Fruit fly (Drosophila melanogaster) whole organism, embryonic: ENCODE data around the gene Bicra.

Source experiments
- B-H2 ChIP-seq: fragments of 200-800 bp; sonication (Bioruptor generic); optimal IDR thresholded peaks from 2 replicates; lab custom pipeline; 2018; ENCODE audit warnings: missing biosample characterization, mild to moderate bottlenecking, missing genetic modification characterization
- CG10209 ChIP-seq: fragments of 200-800 bp; sonication (Bioruptor generic); optimal IDR thresholded peaks from 3 replicates; lab custom pipeline; 2017; ENCODE audit warnings: missing biosample characterization, mild to moderate bottlenecking, missing genetic modification characterization, missing genetic modification reagents
- CG12236 ChIP-seq: fragments of 200-800 bp; sonication (Bioruptor generic); optimal IDR thresholded peaks from 2 replicates; lab custom pipeline; 2016; ENCODE audit warnings: missing biosample characterization, missing genetic modification characterization
- CG1233 ChIP-seq: fragments of 200-800 bp; sonication (Bioruptor generic); optimal IDR thresholded peaks from 4 replicates; lab custom pipeline; 2018; ENCODE audit warnings: missing biosample characterization, mild to moderate bottlenecking, missing genetic modification characterization
- CG13894 ChIP-seq: fragments of 200-800 bp; sonication (Bioruptor generic); optimal IDR thresholded peaks from 3 replicates; lab custom pipeline; 2018; ENCODE audit warnings: missing biosample characterization, mild to moderate bottlenecking, missing genetic modification characterization, moderate library complexity
- CG14965 ChIP-seq: fragments of 200-800 bp; sonication (Bioruptor generic); optimal IDR thresholded peaks from 2 replicates; lab custom pipeline; 2016; ENCODE audit warnings: missing biosample characterization, missing genetic modification characterization, borderline replicate concordance
- CG15601 ChIP-seq: fragments of 200-800 bp; sonication (Bioruptor generic); optimal IDR thresholded peaks from 3 replicates; lab custom pipeline; 2019; ENCODE audit warnings: missing biosample characterization, mild to moderate bottlenecking, missing genetic modification characterization, moderate library complexity
- CG1647 ChIP-seq: fragments of 200-800 bp; sonication (Bioruptor generic); optimal IDR thresholded peaks from 3 replicates; lab custom pipeline; 2016; ENCODE audit warnings: missing biosample characterization, missing genetic modification characterization
- CG31224 ChIP-seq: fragments of 200-800 bp; sonication (Bioruptor generic); IDR thresholded peaks from 2 replicates; pipeline ENCODE4 v1.3.6; 2022; ENCODE audit warnings: missing biosample characterization, missing genetic modification characterization
- CG31388 ChIP-seq: fragments of 200-800 bp; sonication (Bioruptor generic); optimal IDR thresholded peaks from 2 replicates; lab custom pipeline; 2016; ENCODE audit warnings: missing biosample characterization, missing genetic modification characterization
- CG3281 ChIP-seq: fragments of 200-800 bp; sonication (Bioruptor generic); optimal IDR thresholded peaks from 3 replicates; lab custom pipeline; 2017; ENCODE audit warnings: missing biosample characterization, mild to moderate bottlenecking, missing genetic modification characterization
- CG4730 ChIP-seq: fragments of 200-800 bp; sonication (Bioruptor generic); IDR thresholded peaks from 2 replicates; pipeline ENCODE4 v1.3.6; 2022; ENCODE audit warnings: missing biosample characterization, missing genetic modification characterization
- CG6791 ChIP-seq: fragments of 200-800 bp; sonication (Bioruptor generic); IDR thresholded peaks from 3 replicates; pipeline ENCODE4 v1.3.6; 2022; ENCODE audit warnings: missing biosample characterization, missing genetic modification characterization; ENCODE audit not compliant: partially characterized antibody
- CG7745 ChIP-seq: fragments of 200-800 bp; sonication (Bioruptor generic); optimal IDR thresholded peaks from 2 replicates; lab custom pipeline; 2018; ENCODE audit warnings: missing biosample characterization, mild to moderate bottlenecking, missing genetic modification characterization, moderate library complexity
- CG8281 ChIP-seq: fragments of 200-800 bp; sonication (Bioruptor generic); optimal IDR thresholded peaks from 2 replicates; lab custom pipeline; 2018; ENCODE audit warnings: missing biosample characterization, mild to moderate bottlenecking, missing genetic modification characterization, moderate library complexity
- Camta ChIP-seq: fragments of 200-800 bp; sonication (Bioruptor generic); optimal IDR thresholded peaks from 2 replicates; lab custom pipeline; 2016; ENCODE audit warnings: missing biosample characterization, missing genetic modification characterization
- CkIIα-i1 ChIP-seq: fragments of 200-800 bp; sonication (Bioruptor generic); IDR thresholded peaks from 2 replicates; pipeline ENCODE4 v1.3.6; 2022; ENCODE audit warnings: missing biosample characterization, missing genetic modification characterization
- Dip2 ChIP-seq: fragments of 200-800 bp; sonication (Bioruptor generic); IDR thresholded peaks from 2 replicates; pipeline ENCODE4 v1.3.6; 2022; ENCODE audit warnings: missing biosample characterization, missing genetic modification characterization
- Doc3 ChIP-seq: fragments of 200-800 bp; sonication (Bioruptor generic); IDR thresholded peaks from 3 replicates; pipeline ENCODE4 v1.3.6; 2022; ENCODE audit warnings: missing biosample characterization, missing genetic modification characterization; ENCODE audit not compliant: partially characterized antibody
- Hr78 ChIP-seq, 2 experiments: fragments of 200-800 bp in 1 of 2; fragments of >200 bp in 1 of 2; sonication (Bioruptor generic) in 1 of 2; optimal IDR thresholded peaks; 2 replicates each; lab custom pipeline; 2017 to 2019; ENCODE audit warnings: missing biosample characterization in 2 of 2, missing genetic modification characterization in 2 of 2, mild to moderate bottlenecking in 1 of 2, moderate library complexity in 1 of 2
- MTF-1 ChIP-seq: fragments of 200-800 bp; sonication (Bioruptor generic); optimal IDR thresholded peaks from 2 replicates; lab custom pipeline; 2018; ENCODE audit warnings: missing biosample characterization, mild to moderate bottlenecking, missing genetic modification characterization, borderline replicate concordance
- NC2β ChIP-seq: fragments of 200-800 bp; sonication (Bioruptor generic); optimal IDR thresholded peaks from 2 replicates; lab custom pipeline; 2016; ENCODE audit warnings: missing biosample characterization, missing genetic modification characterization
- Six4 ChIP-seq: fragments of 200-800 bp; sonication (Bioruptor generic); optimal IDR thresholded peaks from 2 replicates; lab custom pipeline; 2016; ENCODE audit warnings: missing biosample characterization, missing genetic modification characterization
- Taf1 ChIP-seq: fragments of 200-800 bp; sonication (Bioruptor generic); IDR thresholded peaks from 2 replicates; pipeline ENCODE4 v1.3.6; 2022; ENCODE audit warnings: missing biosample characterization, missing genetic modification characterization
- Tbp ChIP-seq: fragments of >200 bp; optimal IDR thresholded peaks from 2 replicates; lab custom pipeline; 2018; ENCODE audit warnings: missing biosample characterization, missing genetic modification characterization
- bowl ChIP-seq: fragments of 200-800 bp; sonication (Bioruptor generic); IDR thresholded peaks from 2 replicates; pipeline ENCODE4 v1.3.6; 2022; ENCODE audit warnings: missing biosample characterization, missing genetic modification characterization
- btn ChIP-seq: fragments of 200-800 bp; sonication (Bioruptor generic); optimal IDR thresholded peaks from 2 replicates; lab custom pipeline; 2016; ENCODE audit warnings: missing biosample characterization, missing genetic modification characterization
- chinmo ChIP-seq: fragments of 200-800 bp; sonication (Bioruptor generic); IDR thresholded peaks from 4 replicates; pipeline ENCODE4 v1.3.6; 2022; ENCODE audit warnings: missing biosample characterization, missing genetic modification characterization; ENCODE audit not compliant: partially characterized antibody
- cwo ChIP-seq: fragments of 200-800 bp; sonication (Bioruptor generic); optimal IDR thresholded peaks from 3 replicates; lab custom pipeline; 2017; ENCODE audit warnings: missing biosample characterization, missing genetic modification characterization, mild to moderate bottlenecking, moderate library complexity, missing genetic modification reagents
- da ChIP-seq: fragments of 200-800 bp; sonication (Bioruptor generic); optimal IDR thresholded peaks from 2 replicates; lab custom pipeline; 2016; ENCODE audit warnings: missing biosample characterization, missing genetic modification characterization
- danr ChIP-seq: fragments of 200-800 bp; sonication (Bioruptor generic); IDR thresholded peaks from 2 replicates; pipeline ENCODE4 v1.3.6; 2022; ENCODE audit warnings: missing biosample characterization, missing genetic modification characterization
- dimm ChIP-seq: fragments of 200-800 bp; sonication (Bioruptor generic); IDR thresholded peaks from 2 replicates; pipeline ENCODE4 v1.3.6; 2022; ENCODE audit warnings: missing biosample characterization, missing genetic modification characterization
- emc ChIP-seq: fragments of 200-800 bp; sonication (Bioruptor generic); optimal IDR thresholded peaks from 2 replicates; lab custom pipeline; 2016; ENCODE audit warnings: missing biosample characterization, missing genetic modification characterization
- eyg ChIP-seq: fragments of 200-800 bp; sonication (Bioruptor generic); optimal IDR thresholded peaks from 3 replicates; lab custom pipeline; 2016; ENCODE audit warnings: missing biosample characterization, missing genetic modification characterization
- grn ChIP-seq: fragments of 200-800 bp; sonication (Bioruptor generic); optimal IDR thresholded peaks from 3 replicates; lab custom pipeline; 2017; ENCODE audit warnings: missing biosample characterization, missing genetic modification characterization
- gsb-n ChIP-seq: fragments of 200-800 bp; sonication (Bioruptor generic); optimal IDR thresholded peaks from 3 replicates; lab custom pipeline; 2018; ENCODE audit warnings: missing biosample characterization, mild to moderate bottlenecking, missing genetic modification characterization
- jing ChIP-seq: fragments of 200-800 bp; sonication (Bioruptor generic); optimal IDR thresholded peaks from 2 replicates; lab custom pipeline; 2018; ENCODE audit warnings: missing biosample characterization, mild to moderate bottlenecking, missing genetic modification characterization
- kah ChIP-seq: fragments of 200-800 bp; sonication (Bioruptor generic); optimal IDR thresholded peaks from 2 replicates; lab custom pipeline; 2018; ENCODE audit warnings: missing biosample characterization, mild to moderate bottlenecking, missing genetic modification characterization
- kni ChIP-seq: fragments of 200-800 bp; sonication (Bioruptor generic); optimal IDR thresholded peaks from 3 replicates; lab custom pipeline; 2017; ENCODE audit warnings: mild to moderate bottlenecking, missing biosample characterization, missing genetic modification reagents, missing genetic modification characterization
- mld ChIP-seq: fragments of 200-800 bp; sonication (Bioruptor generic); IDR thresholded peaks from 3 replicates; pipeline ENCODE4 v1.3.6; 2022; ENCODE audit warnings: missing biosample characterization, missing genetic modification characterization; ENCODE audit not compliant: partially characterized antibody
- p53 ChIP-seq: fragments of 200-800 bp; sonication (Bioruptor generic); optimal IDR thresholded peaks from 2 replicates; lab custom pipeline; 2016; ENCODE audit warnings: missing biosample characterization, missing genetic modification characterization
- pzg ChIP-seq: fragments of 200-800 bp; sonication (Bioruptor generic); optimal IDR thresholded peaks from 3 replicates; lab custom pipeline; 2018; ENCODE audit warnings: missing biosample characterization, mild to moderate bottlenecking, missing genetic modification characterization, moderate library complexity
- rib ChIP-seq: fragments of 200-800 bp; sonication (Bioruptor generic); IDR thresholded peaks from 2 replicates; pipeline ENCODE4 v1.3.6; 2022; ENCODE audit warnings: missing biosample characterization, missing genetic modification characterization
- salm ChIP-seq: fragments of 200-800 bp; sonication (Bioruptor generic); optimal IDR thresholded peaks from 2 replicates; lab custom pipeline; 2018; ENCODE audit warnings: missing biosample characterization, mild to moderate bottlenecking, missing genetic modification characterization
- sc ChIP-seq, 3 experiments: fragments of >200 bp in 2 of 3; fragments of 200-800 bp in 1 of 3; sonication (Bioruptor generic) in 1 of 3; optimal IDR thresholded peaks; 2 replicates in 2 of 3; 3 replicates in 1 of 3; lab custom pipeline; 2017; ENCODE audit warnings: mild to moderate bottlenecking in 1 of 3, missing biosample characterization in 1 of 3, missing genetic modification characterization in 1 of 3, missing genetic modification reagents in 1 of 3
- sim ChIP-seq: fragments of 200-800 bp; sonication (Bioruptor generic); IDR thresholded peaks from 2 replicates; pipeline ENCODE4 v1.3.6; 2022; ENCODE audit warnings: missing biosample characterization, missing genetic modification characterization
- stc ChIP-seq: fragments of 200-800 bp; sonication (Bioruptor generic); IDR thresholded peaks from 2 replicates; pipeline ENCODE4 v1.3.6; 2022; ENCODE audit warnings: missing biosample characterization, missing genetic modification characterization
- stwl ChIP-seq: fragments of 200-800 bp; sonication (Bioruptor generic); optimal IDR thresholded peaks from 3 replicates; lab custom pipeline; 2018; ENCODE audit warnings: missing biosample characterization, mild to moderate bottlenecking, missing genetic modification characterization, moderate library complexity
- tll ChIP-seq, 2 experiments: fragments of 200-800 bp in 1 of 2; fragments of >200 bp in 1 of 2; sonication (Bioruptor generic) in 1 of 2; optimal IDR thresholded peaks; 2 replicates each; lab custom pipeline; 2017 to 2019; ENCODE audit warnings: missing biosample characterization in 2 of 2, missing genetic modification characterization in 2 of 2, mild to moderate bottlenecking in 1 of 2, moderate library complexity in 1 of 2

The Bicra gene

DNA sequence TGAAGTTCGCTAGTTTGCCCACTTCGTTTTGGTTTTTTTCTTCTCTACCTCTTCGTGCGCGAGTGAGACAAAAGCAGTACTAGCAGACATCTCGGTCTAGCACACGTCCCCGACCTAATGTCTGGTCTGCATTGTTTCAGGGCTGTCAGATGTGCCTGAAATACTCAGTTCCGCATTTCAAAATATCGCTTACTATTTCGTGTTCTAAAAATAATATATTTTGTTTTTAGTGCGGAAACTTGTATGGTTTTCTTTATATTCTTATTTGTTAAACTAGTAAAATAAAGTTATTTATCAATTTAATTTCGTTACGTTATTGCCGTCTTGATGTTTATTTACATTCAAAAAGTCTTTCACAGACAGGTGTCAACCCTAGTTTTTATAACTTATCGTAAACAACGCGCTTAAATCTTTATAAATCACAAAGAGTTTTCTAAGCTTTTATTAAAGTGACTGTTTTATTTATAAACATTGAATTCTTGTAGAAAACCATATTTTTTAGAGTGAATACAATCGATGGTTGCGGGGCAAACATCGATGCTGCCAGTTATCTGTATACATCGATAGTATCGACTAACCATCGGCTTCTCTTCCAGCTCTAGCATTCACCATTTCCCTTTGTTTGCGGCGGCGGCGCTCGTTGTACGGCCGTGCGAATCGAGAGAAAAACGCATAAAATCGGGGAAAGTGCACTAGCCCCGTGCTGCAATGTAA is 524 bp downstream of the Bicra start (continued):
- TF ChIP-seq CG31224 (GFP tag; lab: Robert Waterston, UW) (no peak), mld (GFP tag; lab: Robert Waterston, UW) (no peak), CG31388 (no peak), Hr78 (GFP tag; optimal IDR thresholded peaks at IDR 0.05; lab: Kevin White, UChicago) (no peak), CG3281 (peak; percentile 77), salm (tag; lab: Kevin White, UChicago) (no peak), Taf1 (GFP tag; lab: Robert Waterston, UW) (no peak), CG4730 (GFP tag; lab: Robert Waterston, UW) (no peak), grn (GFP tag; lab: Kevin White, UChicago) (no peak), da (GFP tag; lab: Kevin White, UChicago) (peak; percentile 41), B-H2 (peak; percentile 65), sc (optimal IDR thresholded peaks at IDR 0.05; lab: Kevin White, UChicago) (no peak), sc (GFP tag; optimal IDR thresholded peaks at IDR 0.05; lab: Kevin White, UChicago) (peak; percentile 63), CG8281 (tag; lab: Kevin White, UChicago) (peak; percentile 44), danr (GFP tag; lab: Robert Waterston, UW) (no peak), CG1233 (GFP tag; lab: Kevin White, UChicago) (peak; percentile 73), CG7745 (tag; lab: Kevin White, UChicago) (no peak), gsb-n (tag; lab: Kevin White, UChicago) (peak; percentile 57), btn (GFP tag; lab: Kevin White, UChicago) (peak; percentile 10), chinmo (no peak), eyg (GFP tag; lab: Kevin White, UChicago) (peak; percentile 31), CG1647 (no peak), CkIIα-i1 (GFP tag; lab: Robert Waterston, UW) (no peak), CG13894 (tag; lab: Kevin White, UChicago) (peak; percentile 62), MTF-1 (GFP tag; lab: Kevin White, UChicago) (no peak), jing (GFP tag; lab: Kevin White, UChicago) (peak; percentile 17), kah (GFP tag; lab: Kevin White, UChicago) (peak; percentile 25), dimm (GFP tag; lab: Robert Waterston, UW) (no peak), sim (no peak), p53 (GFP tag; lab: Kevin White, UChicago) (no peak), CG10209 (GFP tag; lab: Kevin White, UChicago) (peak; percentile 75), NC2β (peak; percentile 4), tll (GFP tag; optimal IDR thresholded peaks at IDR 0.05; lab: Kevin White, UChicago) (no peak), emc (GFP tag; lab: Kevin White, UChicago) (no peak), cwo (GFP tag; lab: Kevin White, UChicago) (peak; percentile 65), Six4 (GFP tag; lab: Kevin White, UChicago) (peak; percentile 39), pzg (peak; percentile 58), Dip2 (no peak), Tbp (GFP tag; lab: Kevin White, UChicago) (no peak), CG15601 (peak; percentile 61), Camta (no peak), CG12236 (GFP tag; lab: Kevin White, UChicago) (no peak), stc (GFP tag; lab: Robert Waterston, UW) (no peak), CG6791 (GFP tag; lab: Robert Waterston, UW) (no peak), stwl (tag; lab: Kevin White, UChicago) (peak; percentile 22), bowl (GFP tag; lab: Robert Waterston, UW) (no peak), rib (GFP tag; lab: Robert Waterston, UW) (no peak), Doc3 (GFP tag; lab: Robert Waterston, UW) (no peak), CG14965 (GFP tag; lab: Kevin White, UChicago) (no peak), kni (no peak)
